Fruit fly (Drosophila melanogaster) whole organism, embryonic: Measurements from ENCODE around the gene Parg.

Experiments
- BtbVII ChIP-seq: fragments of 200-800 bp; sonication (Bioruptor generic); optimal IDR thresholded peaks from 3 replicates; lab custom pipeline; 2017; ENCODE audit warnings: missing biosample characterization, mild to moderate bottlenecking, missing genetic modification characterization
- C15 ChIP-seq: fragments of 200-800 bp; sonication (Bioruptor generic); IDR thresholded peaks from 3 replicates; pipeline ENCODE4 v1.3.6; 2022; ENCODE audit warnings: missing biosample characterization, missing genetic modification characterization
- CG10979 ChIP-seq: fragments of 200-800 bp; sonication (Bioruptor generic); optimal IDR thresholded peaks from 2 replicates; lab custom pipeline; 2018; ENCODE audit warnings: missing biosample characterization, mild to moderate bottlenecking, missing genetic modification characterization, moderate library complexity
- CG11093 ChIP-seq: fragments of 200-800 bp; sonication (Bioruptor generic); IDR thresholded peaks from 3 replicates; pipeline ENCODE4 v1.3.6; 2022; ENCODE audit warnings: missing biosample characterization, missing genetic modification characterization
- CG11398 ChIP-seq: fragments of 200-800 bp; sonication (Bioruptor generic); optimal IDR thresholded peaks from 2 replicates; lab custom pipeline; 2016; ENCODE audit warnings: missing biosample characterization, missing genetic modification characterization
- CG12155 ChIP-seq: fragments of 200-800 bp; sonication (Bioruptor generic); optimal IDR thresholded peaks from 3 replicates; lab custom pipeline; 2016; ENCODE audit warnings: missing biosample characterization, missing genetic modification characterization
- CG13424 ChIP-seq: fragments of 200-800 bp; sonication (Bioruptor generic); optimal IDR thresholded peaks from 2 replicates; lab custom pipeline; 2019; ENCODE audit warnings: missing biosample characterization, mild to moderate bottlenecking, missing genetic modification characterization, moderate library complexity
- CG14710 ChIP-seq: fragments of 200-800 bp; sonication (Bioruptor generic); optimal IDR thresholded peaks from 3 replicates; lab custom pipeline; 2019; ENCODE audit warnings: missing biosample characterization, mild to moderate bottlenecking, missing genetic modification characterization, moderate library complexity
- CG1603 ChIP-seq: fragments of 200-800 bp; sonication (Bioruptor generic); optimal IDR thresholded peaks from 2 replicates; lab custom pipeline; 2019; ENCODE audit warnings: missing biosample characterization, mild to moderate bottlenecking, missing genetic modification characterization, moderate library complexity
- CG17186 ChIP-seq: fragments of 200-800 bp; sonication (Bioruptor generic); optimal IDR thresholded peaks from 3 replicates; lab custom pipeline; 2017; ENCODE audit warnings: missing biosample characterization, missing genetic modification reagents, missing genetic modification characterization
- CG17359 ChIP-seq: fragments of 200-800 bp; sonication (Bioruptor generic); optimal IDR thresholded peaks from 3 replicates; lab custom pipeline; 2018; ENCODE audit warnings: missing biosample characterization, mild to moderate bottlenecking, missing genetic modification characterization, moderate library complexity
- CG18619 ChIP-seq: fragments of 200-800 bp; sonication (Bioruptor generic); optimal IDR thresholded peaks from 3 replicates; lab custom pipeline; 2017; ENCODE audit warnings: missing biosample characterization, mild to moderate bottlenecking, missing genetic modification characterization
- CG3065 ChIP-seq: fragments of 200-800 bp; sonication (Bioruptor generic); optimal IDR thresholded peaks from 2 replicates; lab custom pipeline; 2016; ENCODE audit warnings: missing biosample characterization, missing genetic modification characterization
- CG31365 ChIP-seq: fragments of 200-800 bp; sonication (Bioruptor generic); optimal IDR thresholded peaks from 2 replicates; lab custom pipeline; 2018; ENCODE audit warnings: missing biosample characterization, mild to moderate bottlenecking, missing genetic modification characterization
- CG33213 ChIP-seq: fragments of 200-800 bp; sonication (Bioruptor generic); optimal IDR thresholded peaks from 3 replicates; lab custom pipeline; 2016; ENCODE audit warnings: missing biosample characterization, missing genetic modification characterization
- CG42726 ChIP-seq: fragments of 200-800 bp; sonication (Bioruptor generic); IDR thresholded peaks from 2 replicates; pipeline ENCODE4 v1.3.6; 2022; ENCODE audit warnings: missing biosample characterization, missing genetic modification characterization; ENCODE audit not compliant: partially characterized antibody
- CG4360 ChIP-seq: fragments of 200-800 bp; sonication (Bioruptor generic); IDR thresholded peaks from 2 replicates; pipeline ENCODE4 v1.3.6; 2022; ENCODE audit warnings: missing biosample characterization, missing genetic modification characterization
- CG43689 ChIP-seq: fragments of 200-800 bp; sonication (Bioruptor generic); IDR thresholded peaks from 2 replicates; pipeline ENCODE4 v1.3.6; 2022; ENCODE audit warnings: missing biosample characterization, missing genetic modification characterization
- CG4404 ChIP-seq: fragments of 200-800 bp; sonication (Bioruptor generic); IDR thresholded peaks from 2 replicates; pipeline ENCODE4 v1.3.6; 2022; ENCODE audit warnings: missing biosample characterization, missing genetic modification characterization
- CG5245 ChIP-seq: fragments of 200-800 bp; sonication (Bioruptor generic); optimal IDR thresholded peaks from 3 replicates; lab custom pipeline; 2016; ENCODE audit warnings: missing biosample characterization, missing genetic modification characterization
- CG6765 ChIP-seq: fragments of 200-800 bp; sonication (Bioruptor generic); optimal IDR thresholded peaks from 3 replicates; lab custom pipeline; 2017; ENCODE audit warnings: missing biosample characterization, mild to moderate bottlenecking, missing genetic modification characterization
- CG7271 ChIP-seq: fragments of 200-800 bp; sonication (Bioruptor generic); optimal IDR thresholded peaks from 2 replicates; lab custom pipeline; 2018; ENCODE audit warnings: missing biosample characterization, mild to moderate bottlenecking, missing genetic modification characterization, moderate library complexity
- D ChIP-seq, 2 experiments: fragments of 200-800 bp in 1 of 2; fragments of >200 bp in 1 of 2; sonication (Bioruptor generic) in 1 of 2; optimal IDR thresholded peaks; 2 replicates in 1 of 2; 3 replicates in 1 of 2; lab custom pipeline; 2017; ENCODE audit warnings: mild to moderate bottlenecking in 1 of 2, missing biosample characterization in 1 of 2, missing genetic modification characterization in 1 of 2, missing genetic modification reagents in 1 of 2
- Doc2 ChIP-seq: fragments of 200-800 bp; sonication (Bioruptor generic); IDR thresholded peaks from 2 replicates; pipeline ENCODE4 v1.3.6; 2022; ENCODE audit warnings: missing biosample characterization, missing genetic modification characterization
- HLH4C ChIP-seq: fragments of 200-800 bp; sonication (Bioruptor generic); IDR thresholded peaks from 3 replicates; pipeline ENCODE4 v1.3.6; 2022; ENCODE audit warnings: missing biosample characterization, missing genetic modification characterization; ENCODE audit not compliant: partially characterized antibody
- HLH54F ChIP-seq: fragments of 200-800 bp; sonication (Bioruptor generic); optimal IDR thresholded peaks from 3 replicates; lab custom pipeline; 2016; ENCODE audit warnings: missing biosample characterization, missing genetic modification characterization
- Hey ChIP-seq: fragments of 200-800 bp; sonication (Bioruptor generic); optimal IDR thresholded peaks from 3 replicates; lab custom pipeline; 2018; ENCODE audit warnings: missing biosample characterization, mild to moderate bottlenecking, missing genetic modification characterization
- HmgZ ChIP-seq: fragments of 200-800 bp; sonication (Bioruptor generic); optimal IDR thresholded peaks from 2 replicates; lab custom pipeline; 2018; ENCODE audit warnings: missing biosample characterization, mild to moderate bottlenecking, missing genetic modification characterization
- Hsf ChIP-seq: fragments of 200-800 bp; sonication (Bioruptor generic); optimal IDR thresholded peaks from 3 replicates; lab custom pipeline; 2016; ENCODE audit warnings: missing biosample characterization, missing genetic modification characterization
- Myb ChIP-seq: fragments of 200-800 bp; sonication (Bioruptor generic); optimal IDR thresholded peaks from 2 replicates; lab custom pipeline; 2016; ENCODE audit warnings: missing biosample characterization, missing genetic modification characterization
- Sry-δ ChIP-seq: fragments of 200-800 bp; sonication (Bioruptor generic); optimal IDR thresholded peaks from 2 replicates; lab custom pipeline; 2016; ENCODE audit warnings: missing biosample characterization, missing genetic modification characterization
- amos ChIP-seq: fragments of 200-800 bp; sonication (Bioruptor generic); IDR thresholded peaks from 2 replicates; pipeline ENCODE4 v1.3.6; 2022; ENCODE audit warnings: missing biosample characterization, missing genetic modification characterization; ENCODE audit not compliant: partially characterized antibody
- da ChIP-seq: fragments of 200-800 bp; sonication (Bioruptor generic); optimal IDR thresholded peaks from 2 replicates; lab custom pipeline; 2016; ENCODE audit warnings: missing biosample characterization, missing genetic modification characterization
- dimm ChIP-seq: fragments of 200-800 bp; sonication (Bioruptor generic); IDR thresholded peaks from 2 replicates; pipeline ENCODE4 v1.3.6; 2022; ENCODE audit warnings: missing biosample characterization, missing genetic modification characterization
- dmrt11E ChIP-seq: fragments of 200-800 bp; sonication (Bioruptor generic); optimal IDR thresholded peaks from 3 replicates; lab custom pipeline; 2018; ENCODE audit warnings: missing biosample characterization, mild to moderate bottlenecking, missing genetic modification characterization, moderate library complexity
- h ChIP-seq: fragments of >200 bp; optimal IDR thresholded peaks from 2 replicates; lab custom pipeline; 2017
- inv ChIP-seq: fragments of 200-800 bp; sonication (Bioruptor generic); IDR thresholded peaks from 2 replicates; pipeline ENCODE4 v1.3.6; 2022; ENCODE audit warnings: missing biosample characterization, missing genetic modification characterization; ENCODE audit not compliant: partially characterized antibody
- kah ChIP-seq: fragments of 200-800 bp; sonication (Bioruptor generic); optimal IDR thresholded peaks from 2 replicates; lab custom pipeline; 2018; ENCODE audit warnings: missing biosample characterization, mild to moderate bottlenecking, missing genetic modification characterization
- kay ChIP-seq: fragments of 200-800 bp; sonication (Bioruptor generic); optimal IDR thresholded peaks from 2 replicates; lab custom pipeline; 2016; ENCODE audit warnings: missing biosample characterization, missing genetic modification characterization
- mam ChIP-seq: fragments of 200-800 bp; sonication (Bioruptor generic); optimal IDR thresholded peaks from 3 replicates; lab custom pipeline; 2016; ENCODE audit warnings: missing biosample characterization, missing genetic modification characterization
- pita ChIP-seq: fragments of 200-800 bp; sonication (Bioruptor generic); optimal IDR thresholded peaks from 2 replicates; lab custom pipeline; 2017; ENCODE audit warnings: missing biosample characterization, mild to moderate bottlenecking, missing genetic modification characterization
- pros ChIP-seq: fragments of 200-800 bp; sonication (Bioruptor generic); optimal IDR thresholded peaks from 3 replicates; lab custom pipeline; 2019; ENCODE audit warnings: missing biosample characterization, mild to moderate bottlenecking, missing genetic modification characterization, moderate library complexity
- salm ChIP-seq: fragments of 200-800 bp; sonication (Bioruptor generic); optimal IDR thresholded peaks from 2 replicates; lab custom pipeline; 2018; ENCODE audit warnings: missing biosample characterization, mild to moderate bottlenecking, missing genetic modification characterization
- schlank ChIP-seq: fragments of 200-800 bp; sonication (Bioruptor generic); optimal IDR thresholded peaks from 2 replicates; lab custom pipeline; 2018; ENCODE audit warnings: missing biosample characterization, mild to moderate bottlenecking, missing genetic modification characterization
- sim ChIP-seq: fragments of 200-800 bp; sonication (Bioruptor generic); IDR thresholded peaks from 2 replicates; pipeline ENCODE4 v1.3.6; 2022; ENCODE audit warnings: missing biosample characterization, missing genetic modification characterization
- slp2 ChIP-seq: fragments of 200-800 bp; sonication (Bioruptor generic); optimal IDR thresholded peaks from 2 replicates; lab custom pipeline; 2016; ENCODE audit warnings: missing biosample characterization, missing genetic modification characterization
- usp ChIP-seq: fragments of >200 bp; optimal IDR thresholded peaks from 2 replicates; lab custom pipeline; 2017; ENCODE audit warnings: missing biosample characterization, missing genetic modification characterization
- vvl ChIP-seq: fragments of 200-800 bp; sonication (Bioruptor generic); IDR thresholded peaks from 2 replicates; pipeline ENCODE4 v1.3.6; 2022; ENCODE audit warnings: missing biosample characterization, missing genetic modification characterization
- z ChIP-seq: fragments of 200-800 bp; sonication (Bioruptor generic); IDR thresholded peaks from 3 replicates; pipeline ENCODE4 v1.3.6; 2022; ENCODE audit warnings: missing biosample characterization, missing genetic modification characterization

The Parg gene

dm6 chrX:3672095-3672995, 1.0 kb upstream of the Parg start (continued):
- TF ChIP-seq usp (GFP tag; lab: Kevin White, UChicago) = no peak
- TF ChIP-seq amos = no peak
- no peak for TF ChIP-seq kah (GFP tag; lab: Kevin White, UChicago)
- TF ChIP-seq Hey (tag; lab: Kevin White, UChicago) = no peak
- TF ChIP-seq CG3065 = no peak
- TF ChIP-seq dmrt11E = no peak
- TF ChIP-seq salm (tag; lab: Kevin White, UChicago) = no peak
- no peak for TF ChIP-seq CG7271 (tag; lab: Kevin White, UChicago)
- TF ChIP-seq schlank = peak; percentile 10
- TF ChIP-seq HLH54F (GFP tag; lab: Kevin White, UChicago) = peak; percentile 50
- no peak for TF ChIP-seq pita
- TF ChIP-seq mam (GFP tag; lab: Kevin White, UChicago) = peak; percentile 71
- no peak for TF ChIP-seq D (optimal IDR thresholded peaks at IDR 0.05; lab: Kevin White, UChicago)
- TF ChIP-seq D (GFP tag; optimal IDR thresholded peaks at IDR 0.05; lab: Kevin White, UChicago) = no peak
- TF ChIP-seq h = no peak
- no peak; the same call in 1 of the 2 replicates for TF ChIP-seq CG4404 (GFP tag; lab: Robert Waterston, UW)
- peak; percentile 36 for TF ChIP-seq CG12155
- no peak for TF ChIP-seq CG4360
- no peak for TF ChIP-seq CG42726
- TF ChIP-seq HmgZ = no peak
- TF ChIP-seq dimm (GFP tag; lab: Robert Waterston, UW) = no peak
- TF ChIP-seq CG33213 (GFP tag; lab: Kevin White, UChicago) = no peak
- TF ChIP-seq da (GFP tag; lab: Kevin White, UChicago) = no peak
- no peak for TF ChIP-seq CG6765
- no peak for TF ChIP-seq CG10979 (tag; lab: Kevin White, UChicago)
- TF ChIP-seq Myb (GFP tag; lab: Kevin White, UChicago) = peak; percentile 25
- TF ChIP-seq Doc2 (GFP tag; lab: Robert Waterston, UW) = no peak
- TF ChIP-seq BtbVII (GFP tag; lab: Kevin White, UChicago) = no peak
- TF ChIP-seq CG5245 (GFP tag; lab: Kevin White, UChicago) = no peak
- peak; percentile 83 for TF ChIP-seq vvl
- no peak for TF ChIP-seq CG31365 (tag; lab: Kevin White, UChicago)
- TF ChIP-seq CG17186 (GFP tag; lab: Kevin White, UChicago) = no peak
- TF ChIP-seq pros = peak; percentile 11
- peak; percentile 25; the same call in 1 of the 3 replicates for TF ChIP-seq C15
- no peak for TF ChIP-seq CG11093 (GFP tag; lab: Robert Waterston, UW)
- no peak for TF ChIP-seq sim
- TF ChIP-seq CG1603 = no peak
- no peak for TF ChIP-seq CG43689 (GFP tag; lab: Robert Waterston, UW)
- TF ChIP-seq z = no peak
- no peak for TF ChIP-seq inv (GFP tag; lab: Robert Waterston, UW)
- peak; percentile 31 for TF ChIP-seq CG18619 (GFP tag; lab: Kevin White, UChicago)
- TF ChIP-seq kay (GFP tag; lab: Kevin White, UChicago) = no peak
- peak; percentile 9 for TF ChIP-seq CG13424 (tag; lab: Kevin White, UChicago)
- TF ChIP-seq CG17359 (tag; lab: Kevin White, UChicago) = peak; percentile 29
- TF ChIP-seq Sry-δ (GFP tag; lab: Kevin White, UChicago) = peak; percentile 1
- no peak for TF ChIP-seq HLH4C (GFP tag; lab: Robert Waterston, UW)
- no peak for TF ChIP-seq CG11398 (GFP tag; lab: Kevin White, UChicago)
- TF ChIP-seq Hsf = peak; percentile 15
- TF ChIP-seq CG14710 (tag; lab: Kevin White, UChicago) = no peak
- TF ChIP-seq slp2 (GFP tag; lab: Kevin White, UChicago) = no peak
